Fruit fly (Drosophila melanogaster) whole organism, larva: ENCODE measurements around the gene Miox.

Source experiments
- noc ChIP-seq: fragments of 200-800 bp; sonication (Bioruptor generic); optimal IDR thresholded peaks from 3 replicates; lab custom pipeline; 2019; ENCODE audit warnings: missing biosample characterization, mild to moderate bottlenecking, missing genetic modification characterization, moderate library complexity

The Miox gene

dm6 chr3L:12185336-12185735 lies 552 bp downstream of the Miox start:
- TF ChIP-seq noc (tag; lab: Kevin White, UChicago): no peak

- no peak for TF ChIP-seq noc (tag; lab: Kevin White, UChicago)
Measured at dm6 chr3L:12188518-12188917, 3.7 kb downstream of the Miox start, which contains the start of gene Est-6. TSS of gene Est-6 (plus strand) at chr3L:12188818.

DNA sequence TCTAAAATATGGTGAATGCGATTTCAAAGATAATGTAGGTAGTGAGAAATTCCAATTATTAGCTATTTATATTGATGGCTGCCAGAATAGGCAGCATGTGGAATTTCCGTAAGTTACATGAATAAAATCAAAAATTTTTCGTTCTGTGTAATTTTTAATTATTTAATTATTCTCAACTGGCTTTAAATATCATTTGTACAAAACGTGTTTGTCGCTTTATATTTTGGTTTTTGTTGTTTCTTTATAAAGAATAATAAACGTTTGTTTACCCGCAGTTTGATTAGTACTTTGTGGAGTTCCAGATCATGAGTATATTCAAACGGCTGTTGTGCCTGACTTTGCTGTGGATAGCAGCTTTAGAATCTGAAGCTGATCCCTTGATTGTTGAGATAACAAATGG lies 5.6 kb downstream of the Miox start, which contains the start of gene Est-P:
TSS of gene Est-P (plus strand) at position 301 of the 400 bp plus-strand sequence.
- TF ChIP-seq noc (tag; lab: Kevin White, UChicago): no peak

- no peak for TF ChIP-seq noc (tag; lab: Kevin White, UChicago)
Measured at dm6 chr3L:12193485-12193884, 8.7 kb downstream of the Miox start, which contains the start of gene thoc6. TSS of gene thoc6 (minus strand) at chr3L:12193688.

dm6 chr3L:12197491-12197890 lies 12.7 kb downstream of the Miox start, which contains the start of gene CG11529:
TSS of gene CG11529 (plus strand) at chr3L:12197791.
- TF ChIP-seq noc (tag; lab: Kevin White, UChicago): no peak

DNA sequence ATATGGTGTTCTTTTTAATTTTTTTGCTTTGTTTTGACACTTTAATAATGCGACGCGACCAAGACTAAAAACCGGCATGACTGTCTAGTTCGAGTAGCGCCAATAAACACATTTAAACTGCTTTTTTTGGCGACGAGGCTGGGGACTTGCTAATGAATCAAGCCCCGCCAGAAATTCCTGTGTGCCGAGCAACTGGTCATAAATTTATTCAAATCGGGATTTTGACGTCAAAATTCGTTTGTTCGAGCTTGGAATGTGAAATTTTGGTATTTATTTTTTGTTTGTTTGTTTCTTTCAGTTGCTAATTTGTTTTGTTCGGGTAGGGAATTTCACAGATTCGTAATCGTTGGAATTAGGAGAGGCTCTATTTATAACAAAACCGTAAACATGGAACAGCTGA lies 18.2 kb downstream of the Miox start:
- TF ChIP-seq noc (tag; lab: Kevin White, UChicago): no peak

DNA sequence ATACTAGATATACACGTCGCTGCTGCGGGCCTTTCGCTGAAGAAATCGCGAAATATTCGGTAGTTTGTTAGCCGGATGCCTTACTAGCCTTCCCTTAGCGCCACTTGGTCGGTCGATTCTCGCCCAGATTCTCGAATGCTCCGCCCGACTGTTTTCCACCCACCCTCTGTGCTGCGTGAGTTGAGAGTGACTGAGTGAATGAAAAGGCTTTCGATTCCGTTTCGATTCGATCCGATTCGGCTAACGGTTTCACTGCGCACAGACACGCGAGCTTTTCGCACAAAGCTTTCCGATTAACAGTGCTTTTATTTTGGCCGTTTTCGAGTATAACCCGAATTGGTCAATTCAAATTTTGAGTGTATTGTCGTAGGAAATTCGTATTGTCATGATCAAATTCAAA lies 19.0 kb downstream of the Miox start, which contains the start of gene Ak1:
TSS of gene Ak1 (minus strand) at position 347 of the 400 bp plus-strand sequence.
- TF ChIP-seq noc (tag; lab: Kevin White, UChicago): no peak

dm6 chr3L:12205848-12206247 lies 21.1 kb downstream of the Miox start, which contains the start of gene Tsen54:
TSS of gene Tsen54 (minus strand) at chr3L:12206022.
- TF ChIP-seq noc (tag; lab: Kevin White, UChicago): no peak

dm6 chr3L:12222945-12223634 lies 38.3 kb downstream of the Miox start:
- no peak for TF ChIP-seq noc (tag; lab: Kevin White, UChicago)

- no peak for TF ChIP-seq noc (tag; lab: Kevin White, UChicago)
Measured at dm6 chr3L:12223635-12224016, 38.8 kb downstream of the Miox start.

- no peak for TF ChIP-seq noc (tag; lab: Kevin White, UChicago)
Measured at dm6 chr3L:12227219-12227618, 42.4 kb downstream of the Miox start.
